Fruit fly (Drosophila melanogaster) whole organism, embryonic: ENCODE results near the gene Sas-6.

Experiments
- Adf1 ChIP-seq: fragments of 200-800 bp; sonication (Bioruptor generic); IDR thresholded peaks from 2 replicates; pipeline ENCODE4 v1.3.6; 2022; ENCODE audit warnings: missing biosample characterization, missing genetic modification characterization
- CG10462 ChIP-seq: fragments of 200-800 bp; sonication (Bioruptor generic); optimal IDR thresholded peaks from 2 replicates; lab custom pipeline; 2016; ENCODE audit warnings: missing biosample characterization, missing genetic modification characterization
- CG11456 ChIP-seq: fragments of 200-800 bp; sonication (Bioruptor generic); IDR thresholded peaks from 3 replicates; pipeline ENCODE4 v1.3.6; 2022; ENCODE audit warnings: missing biosample characterization, missing genetic modification characterization
- CG1233 ChIP-seq: fragments of 200-800 bp; sonication (Bioruptor generic); optimal IDR thresholded peaks from 4 replicates; lab custom pipeline; 2018; ENCODE audit warnings: missing biosample characterization, mild to moderate bottlenecking, missing genetic modification characterization
- CG13123 ChIP-seq: fragments of 200-800 bp; sonication (Bioruptor generic); optimal IDR thresholded peaks from 2 replicates; lab custom pipeline; 2016; ENCODE audit warnings: missing biosample characterization, missing genetic modification characterization
- CG14441 ChIP-seq: fragments of 200-800 bp; sonication (Bioruptor generic); IDR thresholded peaks from 2 replicates; pipeline ENCODE4 v1.3.6; 2022; ENCODE audit warnings: missing biosample characterization, missing genetic modification characterization
- CG14667 ChIP-seq: fragments of 200-800 bp; sonication (Bioruptor generic); IDR thresholded peaks from 2 replicates; pipeline ENCODE4 v1.3.6; 2022; ENCODE audit warnings: missing biosample characterization, missing genetic modification characterization
- CG14860 ChIP-seq: fragments of 200-800 bp; sonication (Bioruptor generic); IDR thresholded peaks from 3 replicates; pipeline ENCODE4 v1.3.6; 2022; ENCODE audit warnings: missing biosample characterization, missing genetic modification characterization; ENCODE audit not compliant: partially characterized antibody
- CG17328 ChIP-seq: fragments of 200-800 bp; sonication (Bioruptor generic); IDR thresholded peaks from 2 replicates; pipeline ENCODE4 v1.3.6; 2022; ENCODE audit warnings: missing biosample characterization, missing genetic modification characterization
- CG17829 ChIP-seq: fragments of 200-800 bp; optimal IDR thresholded peaks from 2 replicates; lab custom pipeline; 2019; ENCODE audit warnings: missing biosample characterization, mild to moderate bottlenecking, missing genetic modification characterization, moderate library complexity
- CG31224 ChIP-seq: fragments of 200-800 bp; sonication (Bioruptor generic); IDR thresholded peaks from 2 replicates; pipeline ENCODE4 v1.3.6; 2022; ENCODE audit warnings: missing biosample characterization, missing genetic modification characterization
- CG31441 ChIP-seq: fragments of 200-800 bp; sonication (Bioruptor generic); IDR thresholded peaks from 2 replicates; pipeline ENCODE4 v1.3.6; 2022; ENCODE audit warnings: missing biosample characterization, missing genetic modification characterization
- CG32532 ChIP-seq: fragments of 200-800 bp; sonication (Bioruptor generic); IDR thresholded peaks from 2 replicates; pipeline ENCODE4 v1.3.6; 2022; ENCODE audit warnings: missing biosample characterization, missing genetic modification characterization
- CG34224 ChIP-seq: fragments of 200-800 bp; sonication (Bioruptor generic); IDR thresholded peaks from 3 replicates; pipeline ENCODE4 v1.3.6; 2022; ENCODE audit warnings: missing biosample characterization, missing genetic modification characterization; ENCODE audit not compliant: partially characterized antibody
- CG42726 ChIP-seq: fragments of 200-800 bp; sonication (Bioruptor generic); IDR thresholded peaks from 2 replicates; pipeline ENCODE4 v1.3.6; 2022; ENCODE audit warnings: missing biosample characterization, missing genetic modification characterization; ENCODE audit not compliant: partially characterized antibody
- CG6683 ChIP-seq: fragments of 200-800 bp; sonication (Bioruptor generic); optimal IDR thresholded peaks from 2 replicates; lab custom pipeline; 2017; ENCODE audit warnings: missing biosample characterization, mild to moderate bottlenecking, missing genetic modification characterization, missing genetic modification reagents
- CG8281 ChIP-seq: fragments of 200-800 bp; sonication (Bioruptor generic); optimal IDR thresholded peaks from 2 replicates; lab custom pipeline; 2018; ENCODE audit warnings: missing biosample characterization, mild to moderate bottlenecking, missing genetic modification characterization, moderate library complexity
- CG8290 ChIP-seq, 3 experiments: fragments of 200-800 bp; sonication (Bioruptor generic); optimal IDR thresholded peaks; 2 replicates each; lab custom pipeline; 2016 to 2019; ENCODE audit warnings: missing biosample characterization in 3 of 3, missing genetic modification characterization in 3 of 3, mild to moderate bottlenecking in 2 of 3, moderate library complexity in 1 of 3
- CG8388 ChIP-seq: fragments of 200-800 bp; sonication (Bioruptor generic); optimal IDR thresholded peaks from 2 replicates; lab custom pipeline; 2019; ENCODE audit warnings: missing biosample characterization, mild to moderate bottlenecking, missing genetic modification characterization, moderate library complexity
- CG8478 ChIP-seq: fragments of >200 bp; optimal IDR thresholded peaks from 2 replicates; lab custom pipeline; 2018
- CHES-1-like ChIP-seq: fragments of 200-800 bp; sonication (Bioruptor generic); optimal IDR thresholded peaks from 2 replicates; lab custom pipeline; 2016; ENCODE audit warnings: missing biosample characterization, missing genetic modification characterization
- Doc3 ChIP-seq: fragments of 200-800 bp; sonication (Bioruptor generic); IDR thresholded peaks from 3 replicates; pipeline ENCODE4 v1.3.6; 2022; ENCODE audit warnings: missing biosample characterization, missing genetic modification characterization; ENCODE audit not compliant: partially characterized antibody
- Gug ChIP-seq: fragments of 200-800 bp; sonication (Bioruptor generic); IDR thresholded peaks from 4 replicates; pipeline ENCODE4 v1.3.6; 2022; ENCODE audit warnings: missing biosample characterization, missing genetic modification characterization
- HLH54F ChIP-seq: fragments of 200-800 bp; sonication (Bioruptor generic); optimal IDR thresholded peaks from 3 replicates; lab custom pipeline; 2016; ENCODE audit warnings: missing biosample characterization, missing genetic modification characterization
- HmgZ ChIP-seq: fragments of 200-800 bp; sonication (Bioruptor generic); optimal IDR thresholded peaks from 2 replicates; lab custom pipeline; 2018; ENCODE audit warnings: missing biosample characterization, mild to moderate bottlenecking, missing genetic modification characterization
- Lim3 ChIP-seq: fragments of 200-800 bp; sonication (Bioruptor generic); IDR thresholded peaks from 2 replicates; pipeline ENCODE4 v1.3.6; 2022; ENCODE audit warnings: missing biosample characterization, missing genetic modification characterization
- MTF-1 ChIP-seq: fragments of 200-800 bp; sonication (Bioruptor generic); optimal IDR thresholded peaks from 2 replicates; lab custom pipeline; 2018; ENCODE audit warnings: missing biosample characterization, mild to moderate bottlenecking, missing genetic modification characterization, borderline replicate concordance
- Med ChIP-seq: fragments of 200-800 bp; sonication (Bioruptor generic); peaks from one replicate; lab custom pipeline; 2016; ENCODE audit warnings: missing biosample characterization, missing genetic modification characterization, mild to moderate bottlenecking, inconsistent platforms, moderate library complexity
- Rfx ChIP-seq: fragments of 200-800 bp; sonication (Bioruptor generic); IDR thresholded peaks from 2 replicates; pipeline ENCODE4 v1.3.6; 2022; ENCODE audit warnings: missing biosample characterization, missing genetic modification characterization
- Scr ChIP-seq: fragments of 200-800 bp; sonication (Bioruptor generic); IDR thresholded peaks from 2 replicates; pipeline ENCODE4 v1.3.6; 2022; ENCODE audit warnings: missing biosample characterization, missing genetic modification characterization; ENCODE audit not compliant: partially characterized antibody
- Side ChIP-seq: fragments of 200-800 bp; sonication (Bioruptor generic); optimal IDR thresholded peaks from 2 replicates; lab custom pipeline; 2016; ENCODE audit warnings: missing biosample characterization, missing genetic modification characterization
- Sox100B ChIP-seq: fragments of 200-800 bp; sonication (Bioruptor generic); optimal IDR thresholded peaks from 3 replicates; lab custom pipeline; 2018; ENCODE audit warnings: missing biosample characterization, mild to moderate bottlenecking, missing genetic modification characterization
- TFAM ChIP-seq: fragments of 200-800 bp; sonication (Bioruptor generic); optimal IDR thresholded peaks from 2 replicates; lab custom pipeline; 2017; ENCODE audit warnings: missing biosample characterization, missing genetic modification characterization, inconsistent platforms
- Tbp ChIP-seq: fragments of >200 bp; optimal IDR thresholded peaks from 2 replicates; lab custom pipeline; 2018; ENCODE audit warnings: missing biosample characterization, missing genetic modification characterization
- disco-r ChIP-seq: fragments of 200-800 bp; sonication (Bioruptor generic); optimal IDR thresholded peaks from 2 replicates; lab custom pipeline; 2016; ENCODE audit warnings: missing biosample characterization, missing genetic modification characterization
- dmrt99B ChIP-seq: fragments of 200-800 bp; sonication (Bioruptor generic); optimal IDR thresholded peaks from 2 replicates; lab custom pipeline; 2018; ENCODE audit warnings: missing biosample characterization, mild to moderate bottlenecking, missing genetic modification characterization, moderate library complexity
- dysf ChIP-seq: fragments of 200-800 bp; sonication (Bioruptor generic); IDR thresholded peaks from 3 replicates; pipeline ENCODE4 v1.3.6; 2022; ENCODE audit warnings: missing biosample characterization, missing genetic modification characterization
- gt ChIP-seq: fragments of 200-800 bp; sonication (Bioruptor generic); IDR thresholded peaks from 2 replicates; pipeline ENCODE4 v1.3.6; 2022; ENCODE audit warnings: missing biosample characterization, missing genetic modification characterization
- h ChIP-seq: fragments of >200 bp; optimal IDR thresholded peaks from 2 replicates; lab custom pipeline; 2017
- kay ChIP-seq: fragments of 200-800 bp; sonication (Bioruptor generic); optimal IDR thresholded peaks from 2 replicates; lab custom pipeline; 2016; ENCODE audit warnings: missing biosample characterization, missing genetic modification characterization
- nerfin-1 ChIP-seq: fragments of 200-800 bp; sonication (Bioruptor generic); optimal IDR thresholded peaks from 3 replicates; lab custom pipeline; 2019; ENCODE audit warnings: missing biosample characterization, mild to moderate bottlenecking, missing genetic modification characterization, moderate library complexity
- psq ChIP-seq: fragments of 200-800 bp; sonication (Bioruptor generic); optimal IDR thresholded peaks from 2 replicates; lab custom pipeline; 2017; ENCODE audit warnings: missing biosample characterization, missing genetic modification characterization
- pum ChIP-seq: fragments of 200-800 bp; sonication (Bioruptor generic); optimal IDR thresholded peaks from 2 replicates; lab custom pipeline; 2016; ENCODE audit warnings: missing biosample characterization, missing genetic modification characterization
- rib ChIP-seq: fragments of 200-800 bp; sonication (Bioruptor generic); IDR thresholded peaks from 2 replicates; pipeline ENCODE4 v1.3.6; 2022; ENCODE audit warnings: missing biosample characterization, missing genetic modification characterization
- run ChIP-seq: fragments of 200-800 bp; sonication (Bioruptor generic); optimal IDR thresholded peaks from 3 replicates; lab custom pipeline; 2018; ENCODE audit warnings: missing biosample characterization, mild to moderate bottlenecking, missing genetic modification characterization
- sim ChIP-seq: fragments of 200-800 bp; sonication (Bioruptor generic); IDR thresholded peaks from 2 replicates; pipeline ENCODE4 v1.3.6; 2022; ENCODE audit warnings: missing biosample characterization, missing genetic modification characterization
- stc ChIP-seq: fragments of 200-800 bp; sonication (Bioruptor generic); IDR thresholded peaks from 2 replicates; pipeline ENCODE4 v1.3.6; 2022; ENCODE audit warnings: missing biosample characterization, missing genetic modification characterization
- tgo ChIP-seq: fragments of 200-800 bp; sonication (Bioruptor generic); IDR thresholded peaks from 3 replicates; pipeline ENCODE4 v1.3.6; 2022; ENCODE audit warnings: missing biosample characterization, missing genetic modification characterization
- tio ChIP-seq: fragments of 200-800 bp; sonication (Bioruptor generic); optimal IDR thresholded peaks from 2 replicates; lab custom pipeline; 2017; ENCODE audit warnings: missing biosample characterization, missing genetic modification characterization, inconsistent platforms
- usp ChIP-seq: fragments of >200 bp; optimal IDR thresholded peaks from 2 replicates; lab custom pipeline; 2017; ENCODE audit warnings: missing biosample characterization, missing genetic modification characterization
- zfh2 ChIP-seq: fragments of 200-800 bp; sonication (Bioruptor generic); optimal IDR thresholded peaks from 2 replicates; lab custom pipeline; 2016; ENCODE audit warnings: missing biosample characterization, missing genetic modification characterization

Sas-6 gene

DNA sequence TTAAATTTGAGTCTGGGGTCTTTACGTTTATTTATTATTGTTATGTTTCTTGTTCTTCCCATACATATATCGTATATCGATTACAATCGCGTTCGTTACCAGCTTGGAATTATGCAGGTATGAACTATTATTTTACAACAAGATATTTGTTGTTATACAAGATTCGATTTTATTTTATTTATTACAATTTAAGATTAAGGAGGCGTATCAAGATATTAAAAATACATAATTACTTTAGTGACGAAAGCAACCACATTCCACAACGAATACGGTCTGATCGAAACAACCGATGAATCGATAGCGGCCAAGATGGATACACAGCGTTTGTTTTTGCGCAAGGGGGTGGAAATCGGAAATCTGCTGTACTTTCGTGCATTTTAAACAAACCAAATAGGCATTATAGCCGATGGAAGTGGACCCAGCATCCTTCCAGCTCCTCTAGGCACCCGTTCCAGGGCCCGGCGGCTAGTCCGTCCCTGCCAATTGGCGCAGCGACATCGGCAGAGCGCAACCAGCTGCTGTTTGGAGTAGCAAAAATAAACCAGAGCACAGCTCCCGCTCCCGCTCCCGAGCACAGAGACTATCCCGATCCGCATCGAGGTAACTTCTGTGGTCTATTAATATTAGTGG is 2.6 kb downstream of the Sas-6 start, which contains the start of the genes CG15525 and CG11504 (continued):
- TF ChIP-seq Rfx (peak; percentile 72), CG10462 (no peak), Adf1 (GFP tag; lab: Robert Waterston, UW) (no peak), disco-r (GFP tag; lab: Kevin White, UChicago) (no peak), HLH54F (peak; percentile 47), CG8281 (tag; lab: Kevin White, UChicago) (no peak), zfh2 (GFP tag; lab: Kevin White, UChicago) (peak; percentile 56), CG8388 (GFP tag; lab: Kevin White, UChicago) (no peak), CG13123 (GFP tag; lab: Kevin White, UChicago) (peak; percentile 5), rib (GFP tag; lab: Robert Waterston, UW) (no peak), CHES-1-like (GFP tag; lab: Kevin White, UChicago) (peak; percentile 64), CG8478 (lab: Kevin White, UChicago) (no peak), tio (no peak), CG8290 (GFP tag; optimal IDR thresholded peaks at IDR 0.05; lab: Kevin White, UChicago) (peak; percentile 70), CG8290 (tag; optimal IDR thresholded peaks at IDR 0.05; lab: Kevin White, UChicago) (no peak), CG14441 (peak; percentile 65), Doc3 (GFP tag; lab: Robert Waterston, UW) (peak; percentile 83), sim (GFP tag; lab: Robert Waterston, UW) (no peak), CG42726 (GFP tag; lab: Robert Waterston, UW) (peak; percentile 41; the same call in 1 of the 2 replicates), Tbp (no peak), CG17328 (GFP tag; lab: Robert Waterston, UW) (peak; percentile 51; the same call in 1 of the 2 replicates), Gug (GFP tag; lab: Robert Waterston, UW) (peak; percentile 75; the same call in 3 of the 4 replicates), psq (GFP tag; lab: Kevin White, UChicago) (no peak), Sox100B (GFP tag; lab: Kevin White, UChicago) (no peak), gt (GFP tag; lab: Robert Waterston, UW) (no peak), CG31224 (GFP tag; lab: Robert Waterston, UW) (no peak), usp (GFP tag; lab: Kevin White, UChicago) (no peak), CG11456 (peak; percentile 68; the same call in 2 of the 3 replicates), pum (GFP tag; lab: Kevin White, UChicago) (peak; percentile 47), CG32532 (GFP tag; lab: Robert Waterston, UW) (peak; percentile 54; the same call in 1 of the 2 replicates), nerfin-1 (tag; lab: Kevin White, UChicago) (peak; percentile 46), stc (GFP tag; lab: Robert Waterston, UW) (no peak; the same call in 1 of the 2 replicates), Scr (peak; percentile 92), dmrt99B (no peak), tgo (GFP tag; lab: Robert Waterston, UW) (peak; percentile 40; the same call in 2 of the 3 replicates), Med (GFP tag; lab: Kevin White, UChicago) (peak; percentile 84), CG34224 (GFP tag; lab: Robert Waterston, UW) (peak; percentile 93), h (no peak), CG6683 (GFP tag; lab: Kevin White, UChicago) (no peak), CG17829 (tag; lab: Kevin White, UChicago) (peak; percentile 43), dysf (GFP tag; lab: Robert Waterston, UW) (no peak), CG1233 (no peak), MTF-1 (GFP tag; lab: Kevin White, UChicago) (no peak), kay (peak; percentile 14), CG14860 (GFP tag; lab: Robert Waterston, UW) (peak; percentile 87), Side (GFP tag; lab: Kevin White, UChicago) (no peak), run (no peak), HmgZ (tag; lab: Kevin White, UChicago) (peak; percentile 63), Lim3 (GFP tag; lab: Robert Waterston, UW) (no peak), CG14667 (GFP tag; lab: Robert Waterston, UW) (peak; percentile 31; the same call in 1 of the 2 replicates), TFAM (GFP tag; lab: Kevin White, UChicago) (no peak), CG31441 (GFP tag; lab: Robert Waterston, UW) (no peak)
